Fruit fly (Drosophila melanogaster) whole organism, embryonic: ENCODE measurements around the gene Arp8.

Experiments used
- Antp ChIP-seq: fragments of 200-800 bp; sonication (Bioruptor generic); optimal IDR thresholded peaks from 3 replicates; lab custom pipeline; 2016; ENCODE audit warnings: missing biosample characterization, missing genetic modification characterization
- Asciz ChIP-seq: fragments of 200-800 bp; sonication (Bioruptor generic); optimal IDR thresholded peaks from 2 replicates; lab custom pipeline; 2017; ENCODE audit warnings: missing biosample characterization, mild to moderate bottlenecking, missing genetic modification characterization, missing genetic modification reagents
- Atf6 ChIP-seq: fragments of 200-800 bp; sonication (Bioruptor generic); IDR thresholded peaks from 2 replicates; pipeline ENCODE4 v1.3.6; 2022; ENCODE audit warnings: missing biosample characterization, missing genetic modification characterization
- CG11085 ChIP-seq: fragments of 200-800 bp; sonication (Bioruptor generic); IDR thresholded peaks from 2 replicates; pipeline ENCODE4 v1.3.6; 2022; ENCODE audit warnings: missing biosample characterization, missing genetic modification characterization
- CG11560 ChIP-seq: fragments of 200-800 bp; sonication (Bioruptor generic); IDR thresholded peaks from 3 replicates; pipeline ENCODE4 v1.3.6; 2022; ENCODE audit warnings: missing biosample characterization, missing genetic modification characterization
- CG12391 ChIP-seq: fragments of 200-800 bp; sonication (Bioruptor generic); optimal IDR thresholded peaks from 3 replicates; lab custom pipeline; 2018; ENCODE audit warnings: missing biosample characterization, mild to moderate bottlenecking, missing genetic modification characterization, moderate library complexity
- CG12769 ChIP-seq: fragments of 200-800 bp; sonication (Bioruptor generic); optimal IDR thresholded peaks from 2 replicates; lab custom pipeline; 2019; ENCODE audit warnings: missing biosample characterization, mild to moderate bottlenecking, missing genetic modification characterization, moderate library complexity
- CG13123 ChIP-seq: fragments of 200-800 bp; sonication (Bioruptor generic); optimal IDR thresholded peaks from 2 replicates; lab custom pipeline; 2016; ENCODE audit warnings: missing biosample characterization, missing genetic modification characterization
- CG13894 ChIP-seq: fragments of 200-800 bp; sonication (Bioruptor generic); optimal IDR thresholded peaks from 3 replicates; lab custom pipeline; 2018; ENCODE audit warnings: missing biosample characterization, mild to moderate bottlenecking, missing genetic modification characterization, moderate library complexity
- CG14965 ChIP-seq: fragments of 200-800 bp; sonication (Bioruptor generic); optimal IDR thresholded peaks from 2 replicates; lab custom pipeline; 2016; ENCODE audit warnings: missing biosample characterization, missing genetic modification characterization, borderline replicate concordance
- CG15073 ChIP-seq: fragments of 200-800 bp; sonication (Bioruptor generic); optimal IDR thresholded peaks from 2 replicates; lab custom pipeline; 2016; ENCODE audit warnings: missing biosample characterization, missing genetic modification characterization
- CG15479 ChIP-seq: fragments of 200-800 bp; sonication (Bioruptor generic); optimal IDR thresholded peaks from 3 replicates; lab custom pipeline; 2019; ENCODE audit warnings: missing biosample characterization, mild to moderate bottlenecking, missing genetic modification characterization, moderate library complexity
- CG2202 ChIP-seq: fragments of 200-800 bp; sonication (Bioruptor generic); optimal IDR thresholded peaks from 2 replicates; lab custom pipeline; 2018; ENCODE audit warnings: missing biosample characterization, mild to moderate bottlenecking, missing genetic modification characterization
- CG34422 ChIP-seq: fragments of 200-800 bp; sonication (Bioruptor generic); IDR thresholded peaks from 3 replicates; pipeline ENCODE4 v1.3.6; 2022; ENCODE audit warnings: missing biosample characterization, missing genetic modification characterization
- CG4404 ChIP-seq: fragments of 200-800 bp; sonication (Bioruptor generic); IDR thresholded peaks from 2 replicates; pipeline ENCODE4 v1.3.6; 2022; ENCODE audit warnings: missing biosample characterization, missing genetic modification characterization
- CG7987 ChIP-seq: fragments of 200-800 bp; sonication (Bioruptor generic); optimal IDR thresholded peaks from 2 replicates; lab custom pipeline; 2018; ENCODE audit warnings: missing biosample characterization, mild to moderate bottlenecking, missing genetic modification characterization, moderate library complexity
- CG8478 ChIP-seq: fragments of >200 bp; optimal IDR thresholded peaks from 2 replicates; lab custom pipeline; 2018
- CG9727 ChIP-seq: fragments of 200-800 bp; sonication (Bioruptor generic); optimal IDR thresholded peaks from 3 replicates; lab custom pipeline; 2017; ENCODE audit warnings: missing biosample characterization, mild to moderate bottlenecking, missing genetic modification characterization
- CTCF ChIP-seq: fragments of 200-800 bp; sonication (Bioruptor generic); optimal IDR thresholded peaks from 2 replicates; lab custom pipeline; 2017; ENCODE audit warnings: missing biosample characterization, mild to moderate bottlenecking, missing genetic modification characterization, moderate library complexity
- CrebB ChIP-seq: fragments of 200-800 bp; sonication (Bioruptor generic); optimal IDR thresholded peaks from 3 replicates; lab custom pipeline; 2018; ENCODE audit warnings: missing biosample characterization, mild to moderate bottlenecking, missing genetic modification characterization
- D19A ChIP-seq: fragments of 200-800 bp; optimal IDR thresholded peaks from 3 replicates; lab custom pipeline; 2019; ENCODE audit warnings: missing biosample characterization, mild to moderate bottlenecking, missing genetic modification characterization, moderate library complexity
- Dad ChIP-seq: fragments of 200-800 bp; sonication (Bioruptor generic); optimal IDR thresholded peaks from 3 replicates; lab custom pipeline; 2016; ENCODE audit warnings: missing biosample characterization, missing genetic modification characterization
- Deaf1 ChIP-seq: fragments of 200-800 bp; optimal IDR thresholded peaks from 3 replicates; lab custom pipeline; 2019; ENCODE audit warnings: missing biosample characterization, mild to moderate bottlenecking, missing genetic modification characterization, moderate library complexity
- Dek ChIP-seq: fragments of 200-800 bp; sonication (Bioruptor generic); optimal IDR thresholded peaks from 3 replicates; lab custom pipeline; 2019; ENCODE audit warnings: missing biosample characterization, mild to moderate bottlenecking, missing genetic modification characterization, moderate library complexity
- Dfd ChIP-seq, 2 experiments: fragments of >200 bp; optimal IDR thresholded peaks; 2 replicates each; lab custom pipeline; 2017; ENCODE audit warnings: missing biosample characterization in 2 of 2, missing genetic modification characterization in 2 of 2
- Fer3 ChIP-seq: fragments of 200-800 bp; sonication (Bioruptor generic); optimal IDR thresholded peaks from 2 replicates; lab custom pipeline; 2018; ENCODE audit warnings: missing biosample characterization, mild to moderate bottlenecking, missing genetic modification characterization, moderate library complexity
- H15 ChIP-seq: fragments of 200-800 bp; sonication (Bioruptor generic); IDR thresholded peaks from 3 replicates; pipeline ENCODE4 v1.3.6; 2022; ENCODE audit warnings: missing biosample characterization, missing genetic modification characterization
- Hmx ChIP-seq: fragments of 200-800 bp; sonication (Bioruptor generic); optimal IDR thresholded peaks from 2 replicates; lab custom pipeline; 2016; ENCODE audit warnings: missing biosample characterization, missing genetic modification characterization
- Hr3 ChIP-seq: fragments of 200-800 bp; sonication (Bioruptor generic); optimal IDR thresholded peaks from 3 replicates; lab custom pipeline; 2016; ENCODE audit warnings: missing biosample characterization, missing genetic modification characterization
- Hr39 ChIP-seq: fragments of >200 bp; optimal IDR thresholded peaks from 2 replicates; lab custom pipeline; 2017
- Lpt ChIP-seq: fragments of >200 bp; optimal IDR thresholded peaks from 2 replicates; lab custom pipeline; 2018; ENCODE audit warnings: missing biosample characterization, missing genetic modification characterization
- MBD-R2 ChIP-seq: fragments of 200-800 bp; sonication (Bioruptor generic); IDR thresholded peaks from 2 replicates; pipeline ENCODE4 v1.3.6; 2022; ENCODE audit warnings: missing biosample characterization, missing genetic modification characterization
- NC2α ChIP-seq: fragments of 200-800 bp; sonication (Bioruptor generic); optimal IDR thresholded peaks from 2 replicates; lab custom pipeline; 2016; ENCODE audit warnings: missing biosample characterization, missing genetic modification characterization
- Nf-YA ChIP-seq: fragments of 200-800 bp; sonication (Bioruptor generic); IDR thresholded peaks from 2 replicates; pipeline ENCODE4 v1.3.6; 2022; ENCODE audit warnings: missing biosample characterization, missing genetic modification characterization
- PHDP ChIP-seq: fragments of 200-800 bp; sonication (Bioruptor generic); optimal IDR thresholded peaks from 3 replicates; lab custom pipeline; 2018; ENCODE audit warnings: missing biosample characterization, mild to moderate bottlenecking, missing genetic modification characterization, moderate library complexity
- abd-A ChIP-seq: fragments of 200-800 bp; sonication (Bioruptor generic); optimal IDR thresholded peaks from 3 replicates; lab custom pipeline; 2019; ENCODE audit warnings: missing biosample characterization, mild to moderate bottlenecking, missing genetic modification characterization, moderate library complexity
- aop ChIP-seq: fragments of 200-800 bp; sonication (Bioruptor generic); IDR thresholded peaks from 2 replicates; pipeline ENCODE4 v1.3.6; 2022; ENCODE audit warnings: missing biosample characterization, missing genetic modification characterization
- ara ChIP-seq: fragments of 200-800 bp; sonication (Bioruptor generic); IDR thresholded peaks from 2 replicates; pipeline ENCODE4 v1.3.6; 2022; ENCODE audit warnings: missing biosample characterization, missing genetic modification characterization
- cg ChIP-seq: fragments of 200-800 bp; sonication (Bioruptor generic); optimal IDR thresholded peaks from 3 replicates; lab custom pipeline; 2019; ENCODE audit warnings: missing biosample characterization, mild to moderate bottlenecking, missing genetic modification characterization, moderate library complexity
- ci ChIP-seq: fragments of 200-800 bp; sonication (Bioruptor generic); IDR thresholded peaks from 3 replicates; pipeline ENCODE4 v1.3.6; 2022; ENCODE audit warnings: missing biosample characterization, missing genetic modification characterization
- dati ChIP-seq: fragments of 200-800 bp; sonication (Bioruptor generic); IDR thresholded peaks from 2 replicates; pipeline ENCODE4 v1.3.6; 2022; ENCODE audit warnings: missing biosample characterization, missing genetic modification characterization
- exex ChIP-seq: fragments of 200-800 bp; sonication (Bioruptor generic); optimal IDR thresholded peaks from 4 replicates; lab custom pipeline; 2018; ENCODE audit warnings: missing biosample characterization, mild to moderate bottlenecking, missing genetic modification characterization, moderate library complexity
- ftz-f1 ChIP-seq: fragments of 200-800 bp; sonication (Bioruptor generic); optimal IDR thresholded peaks from 2 replicates; lab custom pipeline; 2016; ENCODE audit warnings: missing biosample characterization, missing genetic modification characterization
- grn ChIP-seq: fragments of 200-800 bp; sonication (Bioruptor generic); optimal IDR thresholded peaks from 3 replicates; lab custom pipeline; 2017; ENCODE audit warnings: missing biosample characterization, missing genetic modification characterization
- hkb ChIP-seq, 2 experiments: fragments of 200-800 bp in 1 of 2; fragments of >200 bp in 1 of 2; sonication (Bioruptor generic) in 1 of 2; IDR thresholded peaks in 1 of 2; optimal IDR thresholded peaks in 1 of 2; 2 replicates each; pipeline versions ENCODE4 v1.3.6 to Lab custom; 2017 to 2022; ENCODE audit warnings: missing biosample characterization in 1 of 2, missing genetic modification characterization in 1 of 2
- kay ChIP-seq: fragments of 200-800 bp; sonication (Bioruptor generic); optimal IDR thresholded peaks from 2 replicates; lab custom pipeline; 2016; ENCODE audit warnings: missing biosample characterization, missing genetic modification characterization
- klu ChIP-seq: fragments of 200-800 bp; sonication (Bioruptor generic); IDR thresholded peaks from 2 replicates; pipeline ENCODE4 v1.3.6; 2022; ENCODE audit warnings: missing biosample characterization, missing genetic modification characterization
- pita ChIP-seq: fragments of 200-800 bp; sonication (Bioruptor generic); optimal IDR thresholded peaks from 2 replicates; lab custom pipeline; 2017; ENCODE audit warnings: missing biosample characterization, mild to moderate bottlenecking, missing genetic modification characterization
- rib ChIP-seq: fragments of 200-800 bp; sonication (Bioruptor generic); IDR thresholded peaks from 2 replicates; pipeline ENCODE4 v1.3.6; 2022; ENCODE audit warnings: missing biosample characterization, missing genetic modification characterization
- sens ChIP-seq: fragments of 200-800 bp; sonication (Bioruptor generic); peaks from one replicate; lab custom pipeline; 2016; ENCODE audit warnings: missing biosample characterization, missing genetic modification characterization
- sob ChIP-seq: fragments of 200-800 bp; sonication (Bioruptor generic); IDR thresholded peaks from 2 replicates; pipeline ENCODE4 v1.3.6; 2022; ENCODE audit warnings: missing biosample characterization, missing genetic modification characterization
- sug ChIP-seq: fragments of 200-800 bp; optimal IDR thresholded peaks from 2 replicates; lab custom pipeline; 2019; ENCODE audit warnings: missing biosample characterization, mild to moderate bottlenecking, missing genetic modification characterization, moderate library complexity
- tap ChIP-seq: fragments of 200-800 bp; optimal IDR thresholded peaks from 3 replicates; lab custom pipeline; 2019; ENCODE audit warnings: missing biosample characterization, mild to moderate bottlenecking, missing genetic modification characterization, moderate library complexity
- tgo ChIP-seq: fragments of 200-800 bp; sonication (Bioruptor generic); IDR thresholded peaks from 3 replicates; pipeline ENCODE4 v1.3.6; 2022; ENCODE audit warnings: missing biosample characterization, missing genetic modification characterization
- zfh2 ChIP-seq: fragments of 200-800 bp; sonication (Bioruptor generic); optimal IDR thresholded peaks from 2 replicates; lab custom pipeline; 2016; ENCODE audit warnings: missing biosample characterization, missing genetic modification characterization

Arp8 gene

DNA sequence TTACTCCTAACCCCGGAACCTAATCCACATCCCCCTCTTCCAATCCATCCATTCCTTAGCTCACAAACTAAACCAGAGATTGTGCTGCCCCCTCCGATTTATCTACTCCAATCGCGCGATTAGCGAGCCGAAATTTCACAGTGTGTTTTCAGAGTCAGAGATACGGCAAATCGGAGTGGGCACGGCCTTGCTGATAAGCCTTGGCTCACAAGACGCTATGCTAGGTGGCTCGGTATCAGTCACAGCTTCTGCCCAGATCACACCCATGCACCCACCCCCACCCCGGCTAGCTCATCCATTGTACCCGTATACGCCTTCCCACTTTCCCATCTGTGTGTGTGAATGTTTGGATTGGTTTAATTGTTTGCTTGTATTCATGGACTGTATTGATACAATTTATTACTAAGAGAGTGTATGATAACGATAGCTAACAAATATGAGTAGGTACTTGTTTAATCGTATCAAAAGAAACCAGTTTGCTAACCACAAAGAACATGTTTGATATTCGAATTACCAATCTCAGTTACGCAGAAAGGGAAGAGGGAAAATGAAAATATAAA is 14.7 kb downstream of the Arp8 start (continued):
- TF ChIP-seq Hmx (GFP tag; lab: Kevin White, UChicago): no peak
- TF ChIP-seq Antp (GFP tag; lab: Kevin White, UChicago): no peak
- no peak for TF ChIP-seq CG13894
- TF ChIP-seq grn (GFP tag; lab: Kevin White, UChicago): peak; percentile 44
- no peak for TF ChIP-seq Dek
- peak; percentile 19 for TF ChIP-seq cg (GFP tag; lab: Kevin White, UChicago)
- TF ChIP-seq tgo (GFP tag; lab: Robert Waterston, UW): no peak
- TF ChIP-seq sob (GFP tag; lab: Robert Waterston, UW): no peak
- TF ChIP-seq CG34422 (GFP tag; lab: Robert Waterston, UW): no peak
- no peak for TF ChIP-seq hkb (optimal IDR thresholded peaks at IDR 0.05; lab: Kevin White, UChicago)
- no peak for TF ChIP-seq hkb (GFP tag; IDR thresholded peaks at IDR 0.05; lab: Robert Waterston, UW)
- peak; percentile 37 for TF ChIP-seq ftz-f1 (GFP tag; lab: Kevin White, UChicago)
- TF ChIP-seq Dfd (GFP tag; optimal IDR thresholded peaks at IDR 0.05; lab: Kevin White, UChicago): no peak
- no peak for TF ChIP-seq CG15073 (GFP tag; lab: Kevin White, UChicago)
- peak; percentile 55 for TF ChIP-seq CG15479 (GFP tag; lab: Kevin White, UChicago)
- TF ChIP-seq klu (GFP tag; lab: Robert Waterston, UW): no peak
- no peak for TF ChIP-seq tap (tag; lab: Kevin White, UChicago)
- TF ChIP-seq Dad (GFP tag; lab: Kevin White, UChicago): no peak
- TF ChIP-seq abd-A: no peak
- no peak for TF ChIP-seq CG12769 (tag; lab: Kevin White, UChicago)
- TF ChIP-seq CG12391 (tag; lab: Kevin White, UChicago): no peak
- no peak for TF ChIP-seq Atf6 (GFP tag; lab: Robert Waterston, UW)
- peak; percentile 60 for TF ChIP-seq exex
- peak; percentile 12 for TF ChIP-seq PHDP (tag; lab: Kevin White, UChicago)
- TF ChIP-seq Nf-YA: no peak
- TF ChIP-seq pita (GFP tag; lab: Kevin White, UChicago): no peak
- no peak for TF ChIP-seq CrebB (tag; lab: Kevin White, UChicago)
- peak; percentile 78 for TF ChIP-seq sug (tag; lab: Kevin White, UChicago)
- TF ChIP-seq Asciz (GFP tag; lab: Kevin White, UChicago): no peak
- no peak for TF ChIP-seq CG11560 (tag; lab: Robert Waterston, UW)
- no peak for TF ChIP-seq kay (GFP tag; lab: Kevin White, UChicago)
- TF ChIP-seq ci: no peak
- TF ChIP-seq MBD-R2: no peak
- no peak for TF ChIP-seq CG2202 (tag; lab: Kevin White, UChicago)
- TF ChIP-seq D19A: no peak
- TF ChIP-seq rib (GFP tag; lab: Robert Waterston, UW): no peak
- TF ChIP-seq NC2α: no peak
- TF ChIP-seq Lpt (GFP tag; lab: Kevin White, UChicago): no peak
- TF ChIP-seq CG9727 (GFP tag; lab: Kevin White, UChicago): no peak

DNA sequence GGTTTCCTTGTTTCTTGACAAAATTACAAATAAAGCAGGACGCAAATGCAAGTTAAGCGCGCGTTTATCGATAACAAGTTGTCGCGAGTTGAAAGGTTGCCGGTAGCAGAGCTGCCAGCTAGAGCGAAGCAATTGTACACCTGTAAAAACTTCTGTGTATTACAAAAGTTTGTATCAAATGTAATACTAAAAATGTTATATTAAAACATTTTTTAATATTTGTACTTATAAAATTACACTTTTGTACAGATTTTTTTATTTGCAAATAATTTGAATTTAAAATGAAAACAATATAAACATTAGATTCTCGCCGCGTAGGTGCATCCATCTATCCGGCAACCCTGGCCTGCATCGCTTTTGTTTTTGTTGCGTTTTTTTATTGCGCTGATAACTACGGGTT is 16.0 kb downstream of the Arp8 start, which contains the start of the genes CG8142 and Ucp4A:
TSS of gene CG8142 (minus strand) at position 82 of the 400 bp plus-strand sequence.
TSS of gene Ucp4A (plus strand) at position 327 of the 400 bp plus-strand sequence.
- TF ChIP-seq Deaf1 (tag; lab: Kevin White, UChicago): peak; percentile 67
- TF ChIP-seq ara: peak; percentile 96
- peak; percentile 96 for TF ChIP-seq CG11085 (GFP tag; lab: Robert Waterston, UW)
- no peak for TF ChIP-seq CG14965 (GFP tag; lab: Kevin White, UChicago)
- peak; percentile 92 for TF ChIP-seq Hr3 (GFP tag; lab: Kevin White, UChicago)
- TF ChIP-seq CG7987: peak; percentile 9
- peak; percentile 65; the same call in 1 of the 2 replicates for TF ChIP-seq aop (GFP tag; lab: Robert Waterston, UW)
- peak; percentile 95 for TF ChIP-seq CG4404
- no peak for TF ChIP-seq CG8478 (lab: Kevin White, UChicago)
- TF ChIP-seq CG13123 (GFP tag; lab: Kevin White, UChicago): peak; percentile 78
- no peak for TF ChIP-seq CTCF (GFP tag; lab: Kevin White, UChicago)
- no peak for TF ChIP-seq Hr39 (lab: Kevin White, UChicago)
- TF ChIP-seq sens (GFP tag; lab: Kevin White, UChicago): peak; percentile 86
- TF ChIP-seq exex: peak; percentile 64
- peak; percentile 95 for TF ChIP-seq H15 (GFP tag; lab: Robert Waterston, UW)
- peak; percentile 68 for TF ChIP-seq dati
- TF ChIP-seq zfh2: peak; percentile 62
- TF ChIP-seq Fer3 (tag; lab: Kevin White, UChicago): peak; percentile 92
